Worm (Caenorhabditis elegans): Measurements from ENCODE around the gene igeg-2.

ce11 chrX:11426647-11427046 lies 19.8 kb downstream of the igeg-2 start:
- TF ChIP-seq zag-1 (tag; optimal IDR thresholded peaks at IDR 0.05) (no peak), nhr-25 (tag; optimal IDR thresholded peaks at IDR 0.05; ENCODE audit: borderline replicate concordance, insufficient read depth) (no peak), nhr-42 (GFP tag; IDR thresholded peaks at IDR 0.05) (no peak), unc-130 (GFP tag; optimal IDR thresholded peaks at IDR 0.05) (no peak), dpl-1 (GFP tag; optimal IDR thresholded peaks at IDR 0.05) (no peak), nhr-6 (tag; optimal IDR thresholded peaks at IDR 0.05) (no peak), nhr-76 (tag; optimal IDR thresholded peaks at IDR 0.05) (no peak), hmg-1.1 (GFP tag; IDR thresholded peaks at IDR 0.05) (no peak), F44E2.7 (GFP tag; IDR thresholded peaks at IDR 0.05) (no peak)

Data from whole organism, L4 larva.